Worm (Caenorhabditis elegans) whole organism, L4/young adult: ENCODE results near the gene ZK563.2.

ENCODE experiments used
- W03F9.2 ChIP-seq: fragments of 150-350 bp; optimal IDR thresholded peaks from 2 replicates; lab custom pipeline; 2014; ENCODE audit warnings: missing biosample characterization, missing genetic modification characterization
- him-1 ChIP-seq: sonication (generic microtip); optimal IDR thresholded peaks from 2 replicates; lab custom pipeline; 2016; ENCODE audit warnings: missing genotype, missing genetic modification reagents, missing genetic modification characterization, missing compliant biosample characterization

- TF ChIP-seq W03F9.2 (tag; lab: Kevin White, UChicago) (no peak), him-1 (no peak)
These were observed 50.3 kb downstream of the ZK563.2 start, which contains the start of gene C04F6.7 for ce11 chrX:3419084-3419483.
